Worm (Caenorhabditis elegans): ENCODE results near the gene srh-279.

ce11 chrV:16244078-16244477 is 51.9 kb downstream of the srh-279 start, which contains the start of gene srh-104:
- TF ChIP-seq med-1 (GFP tag; optimal IDR thresholded peaks at IDR 0.05; ENCODE audit: insufficient read depth) (no peak), T22C8.4 (GFP tag; IDR thresholded peaks at IDR 0.05) (no peak), ztf-23 (GFP tag; IDR thresholded peaks at IDR 0.05) (no peak), klf-2 (GFP tag; conservative IDR thresholded peaks at IDR 0.05) (no peak), ztf-29 (GFP tag; IDR thresholded peaks at IDR 0.05) (no peak), tab-1 (GFP tag; IDR thresholded peaks at IDR 0.05) (no peak), ref-1 (GFP tag; conservative IDR thresholded peaks at IDR 0.05) (no peak), flt-1 (GFP tag; IDR thresholded peaks at IDR 0.05) (no peak), cog-1 (tag; optimal IDR thresholded peaks at IDR 0.05) (no peak)

All from whole organism, midembryonic.